Worm (Caenorhabditis elegans): ENCODE results near the gene hal-3.
A peak's percentile ranks its signal among the peaks of the same experiment; 100 is the strongest.

DNA sequence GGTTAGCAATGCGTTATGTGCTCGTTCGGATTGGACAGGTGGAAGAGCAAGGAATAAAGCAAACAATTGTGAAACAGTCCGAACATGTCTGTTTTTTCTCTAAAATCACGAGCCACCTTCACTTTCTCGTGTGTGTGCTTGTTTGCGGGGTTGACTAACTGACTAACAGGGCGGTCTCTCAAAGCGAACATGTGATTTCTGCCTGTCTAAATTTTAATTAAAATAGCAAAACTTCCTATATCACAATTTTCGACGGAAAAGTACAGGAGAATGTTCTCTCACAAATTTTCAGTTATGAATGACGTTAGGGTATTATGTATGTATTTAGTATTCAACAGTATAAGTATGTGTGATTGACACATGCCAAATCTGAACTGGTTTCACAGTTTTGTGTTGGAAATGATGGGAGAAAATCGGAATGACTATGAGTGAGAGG lies 5.0 kb upstream of the hal-3 start:
- no peak for TF ChIP-seq nhr-42 (GFP tag; IDR thresholded peaks at IDR 0.05)
- no peak for TF ChIP-seq nhr-41 (GFP tag; IDR thresholded peaks at IDR 0.05)
- TF ChIP-seq mep-1 (tag; optimal IDR thresholded peaks at IDR 0.05) = peak; percentile 39

Measured in whole organism, L4 larva.